Worm (Caenorhabditis elegans) whole organism, mixed stage, embryonic: ENCODE data around the gene lelo-3.

ENCODE experiments used
- M03D4.4 ChIP-seq: sonication (generic microtip); optimal IDR thresholded peaks from 2 replicates; lab custom pipeline; 2017; ENCODE audit warnings: mild to moderate bottlenecking, missing genetic modification characterization, missing compliant biosample characterization
- bed-3 ChIP-seq: fragments of 200-800 bp; sonication (Bioruptor generic); optimal IDR thresholded peaks from 3 replicates; lab custom pipeline; 2018; ENCODE audit warnings: mild to moderate bottlenecking, missing genetic modification characterization, moderate library complexity, missing compliant biosample characterization
- blmp-1 ChIP-seq: fragments of 150-350 bp; optimal IDR thresholded peaks from 2 replicates; lab custom pipeline; 2014; ENCODE audit warnings: missing biosample characterization, missing genetic modification characterization
- ceh-39 ChIP-seq: fragments of 150-350 bp; optimal IDR thresholded peaks from 2 replicates; lab custom pipeline; 2014; ENCODE audit warnings: missing biosample characterization, missing genetic modification characterization
- ceh-43 ChIP-seq: fragments of 200-800 bp; sonication (Bioruptor generic); optimal IDR thresholded peaks from 2 replicates; lab custom pipeline; 2018; ENCODE audit warnings: mild to moderate bottlenecking, missing genetic modification characterization, moderate library complexity, missing compliant biosample characterization
- ceh-83 ChIP-seq: fragments of 200-800 bp; sonication (Bioruptor generic); optimal IDR thresholded peaks from 2 replicates; lab custom pipeline; 2018; ENCODE audit warnings: mild to moderate bottlenecking, missing genetic modification characterization, missing compliant biosample characterization
- ces-1 ChIP-seq: fragments of 150-350 bp; optimal IDR thresholded peaks from 2 replicates; lab custom pipeline; 2014; ENCODE audit warnings: missing biosample characterization, missing genetic modification reagents, missing genetic modification characterization
- cnd-1 ChIP-seq: fragments of 200-800 bp; sonication (Bioruptor generic); optimal IDR thresholded peaks from 2 replicates; lab custom pipeline; 2018; ENCODE audit warnings: mild to moderate bottlenecking, missing genetic modification characterization, missing compliant biosample characterization
- drap-1 ChIP-seq: fragments of 200-800 bp; sonication (Bioruptor generic); optimal IDR thresholded peaks from 3 replicates; lab custom pipeline; 2018; ENCODE audit warnings: mild to moderate bottlenecking, missing genetic modification characterization, missing compliant biosample characterization
- elt-1 ChIP-seq: sonication (generic microtip); optimal IDR thresholded peaks from 2 replicates; lab custom pipeline; 2017; ENCODE audit warnings: missing genetic modification characterization, mild to moderate bottlenecking, missing compliant biosample characterization, antibody characterized with exemption, moderate library complexity, borderline replicate concordance; ENCODE audit not compliant: insufficient read depth
- elt-3 ChIP-seq: fragments of 150-350 bp; optimal IDR thresholded peaks from 2 replicates; lab custom pipeline; 2014; ENCODE audit warnings: missing biosample characterization, missing genetic modification characterization
- flh-1 ChIP-seq: fragments of 200-800 bp; sonication (Bioruptor generic); optimal IDR thresholded peaks from 2 replicates; lab custom pipeline; 2018; ENCODE audit warnings: mild to moderate bottlenecking, missing genetic modification characterization, moderate library complexity, missing compliant biosample characterization
- ham-2 ChIP-seq: fragments of 200-800 bp; sonication (Bioruptor generic); optimal IDR thresholded peaks from 2 replicates; lab custom pipeline; 2018; ENCODE audit warnings: mild to moderate bottlenecking, missing genetic modification characterization, missing compliant biosample characterization
- hlh-1 ChIP-seq: fragments of 150-350 bp; optimal IDR thresholded peaks from 2 replicates; lab custom pipeline; 2014; ENCODE audit warnings: missing biosample characterization, missing genetic modification reagents, missing genetic modification characterization
- lin-13 ChIP-seq: fragments of 150-350 bp; optimal IDR thresholded peaks from 2 replicates; lab custom pipeline; 2014; ENCODE audit warnings: missing biosample characterization, missing genetic modification characterization
- lin-32 ChIP-seq: fragments of 200-800 bp; sonication (Bioruptor generic); optimal IDR thresholded peaks from 2 replicates; lab custom pipeline; 2018; ENCODE audit warnings: mild to moderate bottlenecking, missing genetic modification characterization, missing compliant biosample characterization
- lsy-2 ChIP-seq: fragments of 150-350 bp; optimal IDR thresholded peaks from 2 replicates; lab custom pipeline; 2014; ENCODE audit warnings: missing biosample characterization, missing genetic modification characterization
- mab-5 ChIP-seq: fragments of 150-350 bp; optimal IDR thresholded peaks from 2 replicates; lab custom pipeline; 2014; ENCODE audit warnings: missing biosample characterization, missing genetic modification characterization
- mep-1 ChIP-seq: fragments of 150-350 bp; optimal IDR thresholded peaks from 2 replicates; lab custom pipeline; 2017; ENCODE audit warnings: missing biosample characterization, missing genetic modification reagents, missing genetic modification characterization, inconsistent platforms
- mls-2 ChIP-seq: sonication (generic microtip); optimal IDR thresholded peaks from 2 replicates; lab custom pipeline; 2016; ENCODE audit warnings: mild to moderate bottlenecking, missing genetic modification characterization, moderate library complexity, missing compliant biosample characterization
- nhr-12 ChIP-seq: fragments of 150-350 bp; optimal IDR thresholded peaks from 2 replicates; lab custom pipeline; 2014; ENCODE audit warnings: missing biosample characterization, missing genetic modification characterization
- nhr-2 ChIP-seq: fragments of 150-350 bp; optimal IDR thresholded peaks from 2 replicates; lab custom pipeline; 2014; ENCODE audit warnings: missing biosample characterization, missing genetic modification characterization
- nhr-237 ChIP-seq: fragments of 150-350 bp; optimal IDR thresholded peaks from 2 replicates; lab custom pipeline; 2014; ENCODE audit warnings: missing biosample characterization, missing genetic modification characterization
- nhr-28 ChIP-seq: fragments of 150-350 bp; optimal IDR thresholded peaks from 2 replicates; lab custom pipeline; 2014; ENCODE audit warnings: missing biosample characterization, missing genetic modification characterization
- nhr-76 ChIP-seq: sonication (generic microtip); optimal IDR thresholded peaks from 2 replicates; lab custom pipeline; 2017; ENCODE audit warnings: missing biosample characterization, missing genetic modification characterization
- pha-4 ChIP-seq: fragments of 150-350 bp; optimal IDR thresholded peaks from 2 replicates; lab custom pipeline; 2018; ENCODE audit warnings: missing biosample characterization, missing genetic modification reagents, missing genetic modification characterization
- sem-2 ChIP-seq: fragments of 200-800 bp; sonication (Bioruptor generic); optimal IDR thresholded peaks from 2 replicates; lab custom pipeline; 2018; ENCODE audit warnings: mild to moderate bottlenecking, missing genetic modification characterization, missing compliant biosample characterization
- snpc-4 ChIP-seq: fragments of 150-350 bp; optimal IDR thresholded peaks from 2 replicates; lab custom pipeline; 2014; ENCODE audit warnings: missing biosample characterization, missing genetic modification characterization
- sptf-1 ChIP-seq: sonication (generic microtip); optimal IDR thresholded peaks from 2 replicates; lab custom pipeline; 2017; ENCODE audit warnings: mild to moderate bottlenecking, missing genetic modification characterization, moderate library complexity, missing compliant biosample characterization
- tbx-8 ChIP-seq: fragments of 200-800 bp; sonication (Bioruptor generic); optimal IDR thresholded peaks from 2 replicates; lab custom pipeline; 2018; ENCODE audit warnings: mild to moderate bottlenecking, missing genetic modification characterization, moderate library complexity, missing compliant biosample characterization
- unc-120 ChIP-seq: sonication (generic microtip); optimal IDR thresholded peaks from 2 replicates; lab custom pipeline; 2017; ENCODE audit warnings: missing genetic modification characterization, missing compliant biosample characterization; ENCODE audit not compliant: poor library complexity, severe bottlenecking
- unc-39 ChIP-seq: fragments of 150-350 bp; optimal IDR thresholded peaks from 2 replicates; lab custom pipeline; 2014; ENCODE audit warnings: missing biosample characterization, missing genetic modification characterization
- unc-62 ChIP-seq: fragments of 150-350 bp; optimal IDR thresholded peaks from 2 replicates; lab custom pipeline; 2014; ENCODE audit warnings: missing biosample characterization, missing genetic modification reagents, missing genetic modification characterization
- zip-8 ChIP-seq: fragments of 150-350 bp; optimal IDR thresholded peaks from 2 replicates; lab custom pipeline; 2014; ENCODE audit warnings: missing biosample characterization, missing genetic modification characterization
- ztf-11 ChIP-seq: fragments of 150-350 bp; optimal IDR thresholded peaks from 2 replicates; lab custom pipeline; 2014; ENCODE audit warnings: missing biosample characterization, missing genetic modification characterization

The lelo-3 gene

ce11 chrX:5995613-5996206, 26.7 kb downstream of the lelo-3 start, which contains the start of gene inx-3:
Gene inx-3, plus strand, starts transcription at chrX:5996156.
- TF ChIP-seq sptf-1 (tag; lab: Kevin White, UChicago) (no peak), mab-5 (no peak), nhr-2 (tag; lab: Kevin White, UChicago) (no peak), ceh-43 (GFP tag; lab: Kevin White, UChicago) (no peak), unc-120 (tag; lab: Kevin White, UChicago) (peak; percentile 3), tbx-8 (GFP tag; lab: Kevin White, UChicago) (no peak), hlh-1 (tag; lab: Kevin White, UChicago) (no peak), unc-62 (GFP tag; lab: Kevin White, UChicago) (no peak), zip-8 (peak; percentile 20), nhr-28 (no peak), ceh-39 (peak; percentile 18), nhr-237 (tag; lab: Kevin White, UChicago) (no peak), elt-3 (tag; lab: Kevin White, UChicago) (no peak), ham-2 (no peak), lin-32 (GFP tag; lab: Kevin White, UChicago) (peak; percentile 54), nhr-12 (tag; lab: Kevin White, UChicago) (no peak), ces-1 (GFP tag; lab: Kevin White, UChicago) (no peak), bed-3 (GFP tag; lab: Kevin White, UChicago) (no peak), ceh-83 (GFP tag; lab: Kevin White, UChicago) (no peak), nhr-76 (tag; lab: Kevin White, UChicago) (no peak), M03D4.4 (tag; lab: Kevin White, UChicago) (peak; percentile 38), drap-1 (GFP tag; lab: Kevin White, UChicago) (peak; percentile 28), blmp-1 (tag; lab: Kevin White, UChicago) (no peak), lin-13 (no peak), sem-2 (GFP tag; lab: Kevin White, UChicago) (no peak), ztf-11 (tag; lab: Kevin White, UChicago) (peak; percentile 67), mep-1 (no peak), cnd-1 (peak; percentile 92), unc-39 (tag; lab: Kevin White, UChicago) (no peak), elt-1 (tag; lab: Kevin White, UChicago) (no peak), flh-1 (GFP tag; lab: Kevin White, UChicago) (no peak), lsy-2 (tag; lab: Kevin White, UChicago) (no peak), pha-4 (tag; lab: Kevin White, UChicago) (no peak), mls-2 (tag; lab: Kevin White, UChicago) (peak; percentile 44), snpc-4 (no peak)

DNA sequence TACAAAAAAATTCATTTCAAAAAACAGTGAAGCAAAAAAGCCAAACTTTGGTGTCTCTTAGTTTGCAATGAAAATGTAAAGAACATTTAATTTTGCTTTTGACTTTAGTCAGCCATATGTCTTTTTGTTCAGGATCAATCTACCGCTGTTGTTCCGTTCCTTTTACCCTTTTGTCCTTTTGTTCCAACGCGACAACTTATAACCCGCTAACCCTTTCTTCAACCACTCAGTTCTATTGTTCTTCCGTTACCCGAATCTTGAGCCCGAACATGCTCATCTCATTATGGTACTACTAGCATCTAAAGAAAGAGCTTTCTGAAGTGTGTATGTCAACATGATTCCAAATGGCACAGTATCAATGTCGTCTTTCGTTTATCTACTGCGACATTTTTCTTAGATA, 28.4 kb downstream of the lelo-3 start:
- TF ChIP-seq ces-1 (GFP tag; lab: Kevin White, UChicago) (peak; percentile 6), hlh-1 (tag; lab: Kevin White, UChicago) (no peak), unc-62 (GFP tag; lab: Kevin White, UChicago) (no peak), elt-3 (tag; lab: Kevin White, UChicago) (no peak), ham-2 (peak; percentile 62)

DNA sequence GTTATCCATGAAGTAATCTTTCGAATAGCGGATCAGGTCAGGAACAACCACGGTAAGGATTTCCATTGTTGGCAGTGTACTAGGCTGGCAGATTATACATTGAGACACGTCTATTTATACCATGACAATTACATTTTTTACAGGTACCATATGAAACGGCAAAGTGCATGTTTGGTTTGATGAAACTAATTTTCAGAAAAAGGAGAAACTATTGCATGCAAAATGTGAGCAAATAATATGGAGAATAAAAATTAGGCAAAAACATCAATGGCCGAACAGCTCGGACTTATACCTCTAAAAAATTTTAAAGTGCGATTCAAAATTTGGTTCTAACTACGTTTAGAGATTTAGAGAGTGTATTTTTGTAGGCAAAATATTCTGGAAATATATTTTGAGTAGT, 29.6 kb downstream of the lelo-3 start, which contains the start of gene F22F4.5:
Gene F22F4.5, minus strand, starts transcription at position 101 of the 400 bp plus-strand sequence.
- TF ChIP-seq zip-8 (no peak), cnd-1 (no peak), elt-1 (tag; lab: Kevin White, UChicago) (no peak), mep-1 (no peak), ceh-83 (GFP tag; lab: Kevin White, UChicago) (no peak), blmp-1 (tag; lab: Kevin White, UChicago) (no peak), pha-4 (tag; lab: Kevin White, UChicago) (no peak), mab-5 (no peak), nhr-12 (tag; lab: Kevin White, UChicago) (no peak), nhr-76 (tag; lab: Kevin White, UChicago) (no peak), drap-1 (GFP tag; lab: Kevin White, UChicago) (no peak), unc-39 (tag; lab: Kevin White, UChicago) (no peak)
